Worm (Caenorhabditis elegans): ENCODE results near the gene C34F11.8.

Gene C34F11.8

DNA sequence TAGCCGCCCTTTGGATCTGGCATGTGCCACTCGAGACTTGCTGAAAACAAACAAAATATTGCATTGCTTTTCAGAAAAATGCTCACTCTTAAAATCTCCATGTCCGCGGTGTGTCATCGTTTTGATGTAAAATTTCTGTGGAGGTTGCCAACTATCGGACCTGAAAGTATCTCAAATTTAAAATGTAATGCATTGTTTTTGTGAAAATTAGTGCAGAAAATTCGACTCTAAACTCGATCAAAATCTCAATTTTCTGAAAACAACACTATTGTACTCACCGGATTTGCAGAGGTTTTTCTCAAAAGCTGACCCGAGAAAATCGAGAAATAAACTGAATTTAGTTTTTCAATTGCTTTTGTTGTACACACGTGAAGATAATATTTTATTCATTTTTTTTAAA lies 30.8 kb upstream of the C34F11.8 start, which contains the start of gene T16D1.1:
TSS of gene T16D1.1 (minus strand) at position 101 of the 400 bp plus-strand sequence.
- TF ChIP-seq pros-1 (tag; optimal IDR thresholded peaks at IDR 0.05): no peak
- TF ChIP-seq hlh-13 (GFP tag; optimal IDR thresholded peaks at IDR 0.05): no peak
- no peak for TF ChIP-seq ceh-48 (tag; optimal IDR thresholded peaks at IDR 0.05)
- no peak for TF ChIP-seq K09A11.1 (tag; optimal IDR thresholded peaks at IDR 0.05; ENCODE audit: insufficient read depth)
- TF ChIP-seq sox-2 (GFP tag; IDR thresholded peaks at IDR 0.05): no peak
- TF ChIP-seq dmd-4 (tag; optimal IDR thresholded peaks at IDR 0.05; ENCODE audit: borderline replicate concordance): no peak
- no peak for TF ChIP-seq ceh-19 (GFP tag; optimal IDR thresholded peaks at IDR 0.05)
- no peak for TF ChIP-seq tbx-2 (tag; optimal IDR thresholded peaks at IDR 0.05)
- no peak for TF ChIP-seq nhr-232 (tag; optimal IDR thresholded peaks at IDR 0.05)
- no peak for TF ChIP-seq eyg-1 (tag; optimal IDR thresholded peaks at IDR 0.05)
- no peak for TF ChIP-seq fkh-10 (GFP tag; optimal IDR thresholded peaks at IDR 0.05)
- no peak for TF ChIP-seq elt-2 (tag; optimal IDR thresholded peaks at IDR 0.05)
- TF ChIP-seq rnt-1 (tag; optimal IDR thresholded peaks at IDR 0.05): no peak
- no peak for TF ChIP-seq Y22D7AL.16 (tag; optimal IDR thresholded peaks at IDR 0.05)
- TF ChIP-seq syd-9 (tag; optimal IDR thresholded peaks at IDR 0.05): no peak
- TF ChIP-seq pha-2 (tag; optimal IDR thresholded peaks at IDR 0.05): no peak
- TF ChIP-seq lim-6 (tag; optimal IDR thresholded peaks at IDR 0.05): no peak
- no peak for TF ChIP-seq nfya-1 (tag; optimal IDR thresholded peaks at IDR 0.05)
- no peak for TF ChIP-seq elt-4 (tag; optimal IDR thresholded peaks at IDR 0.05)
- no peak for TF ChIP-seq zip-5 (tag; optimal IDR thresholded peaks at IDR 0.05)

DNA sequence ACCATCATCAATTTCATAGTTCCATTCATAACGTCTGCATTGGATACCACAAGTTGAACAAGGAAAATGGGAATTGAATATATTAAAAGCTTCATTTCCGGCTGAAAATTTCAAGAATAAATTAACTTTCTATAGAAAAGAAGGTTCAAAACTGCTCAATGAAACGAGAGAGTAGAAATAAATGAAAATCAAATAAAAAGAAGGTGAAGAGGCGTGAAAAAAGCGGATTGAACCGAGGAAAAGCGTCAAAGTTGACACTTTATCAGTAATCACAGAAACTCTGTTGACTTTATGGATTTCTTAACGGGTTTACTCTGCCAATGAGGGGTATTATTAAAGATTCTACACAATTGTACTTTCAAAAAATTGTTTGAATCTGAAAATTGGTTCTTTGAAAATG lies 27.6 kb upstream of the C34F11.8 start, which contains the start of gene pho-4:
TSS of gene pho-4 (minus strand) at position 101 of the 400 bp plus-strand sequence.
- TF ChIP-seq unc-86 (tag; optimal IDR thresholded peaks at IDR 0.05): no peak
- TF ChIP-seq hlh-13 (GFP tag; optimal IDR thresholded peaks at IDR 0.05): no peak
- no peak for TF ChIP-seq ztf-16 (tag; optimal IDR thresholded peaks at IDR 0.05)

DNA sequence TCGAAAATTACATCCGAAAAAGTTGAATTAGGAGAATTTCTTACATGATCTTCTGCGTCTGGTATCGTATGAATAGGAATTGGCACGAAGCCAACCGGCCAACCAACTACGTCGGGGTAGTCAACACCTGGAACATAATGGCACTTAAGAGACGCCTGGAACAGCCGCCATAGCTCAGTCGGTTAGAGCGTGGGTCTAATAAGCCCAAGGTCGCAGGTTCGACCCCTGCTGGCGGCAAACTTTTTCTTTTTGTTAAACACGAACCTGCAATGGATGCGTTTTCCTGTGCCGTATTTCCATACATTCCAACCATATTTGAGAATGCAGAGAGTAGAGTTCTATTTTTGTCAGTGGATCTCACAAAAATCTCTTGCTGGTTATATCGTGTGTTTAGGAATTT lies 26.9 kb upstream of the C34F11.8 start:
- TF ChIP-seq madf-2 (tag; optimal IDR thresholded peaks at IDR 0.05) (no peak), ceh-34 (tag; optimal IDR thresholded peaks at IDR 0.05) (no peak), Y22D7AL.16 (tag; optimal IDR thresholded peaks at IDR 0.05) (no peak), unc-55 (GFP tag; optimal IDR thresholded peaks at IDR 0.05) (no peak), syd-9 (tag; optimal IDR thresholded peaks at IDR 0.05) (no peak), pqm-1 (tag; optimal IDR thresholded peaks at IDR 0.05) (no peak), sox-2 (GFP tag; IDR thresholded peaks at IDR 0.05) (no peak), ttx-3 (tag; optimal IDR thresholded peaks at IDR 0.05) (no peak), ama-1 (optimal IDR thresholded peaks at IDR 0.05) (no peak), pax-1 (tag; optimal IDR thresholded peaks at IDR 0.05) (no peak)

DNA sequence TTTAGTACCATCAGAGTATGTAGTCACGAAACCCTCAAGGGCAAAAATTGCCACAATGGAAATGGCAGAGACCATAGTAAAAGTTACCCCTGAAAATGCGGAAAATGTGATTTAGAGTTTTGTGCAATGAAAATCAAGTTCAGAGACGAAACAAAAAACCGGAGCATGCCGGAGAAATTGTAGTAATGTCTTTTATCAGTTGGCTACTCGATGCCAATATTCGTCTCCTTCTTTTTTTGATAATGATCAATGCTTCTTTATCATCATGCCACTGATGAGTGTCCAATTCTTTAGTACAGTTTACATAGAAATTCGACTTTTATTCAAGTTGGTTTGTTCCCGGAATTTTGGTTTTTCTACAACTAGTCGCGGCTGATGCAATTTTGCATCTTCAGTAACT lies 25.0 kb upstream of the C34F11.8 start, which contains the start of gene pho-1:
TSS of gene pho-1 (minus strand) at position 89 of the 400 bp plus-strand sequence.
- no peak for TF ChIP-seq eyg-1 (tag; optimal IDR thresholded peaks at IDR 0.05)
- no peak for TF ChIP-seq T23F11.4 (GFP tag; optimal IDR thresholded peaks at IDR 0.05)
- no peak for TF ChIP-seq pros-1 (tag; optimal IDR thresholded peaks at IDR 0.05)
- no peak for TF ChIP-seq ceh-24 (tag; optimal IDR thresholded peaks at IDR 0.05)

DNA sequence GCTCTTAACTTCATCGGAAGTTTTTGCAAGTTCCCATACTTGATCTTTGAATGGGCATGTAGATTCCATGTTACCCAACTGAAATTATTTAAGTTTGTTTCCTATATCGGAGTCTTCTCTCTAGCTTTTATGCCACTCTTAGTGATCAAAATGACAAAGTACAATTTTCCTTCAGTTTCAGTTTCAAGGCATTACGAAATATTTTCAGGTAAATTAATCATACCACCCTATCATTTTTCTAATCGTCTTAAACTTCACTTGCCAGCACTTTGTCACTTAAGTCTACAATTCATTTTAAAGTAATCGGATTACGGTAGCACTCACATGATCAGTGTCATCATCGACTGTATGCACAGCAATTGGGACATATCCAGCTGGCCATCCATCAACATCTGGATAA lies 24.0 kb upstream of the C34F11.8 start:
- TF ChIP-seq nhr-11 (tag; optimal IDR thresholded peaks at IDR 0.05) (no peak), che-1 (tag; optimal IDR thresholded peaks at IDR 0.05) (no peak), ceh-9 (tag; optimal IDR thresholded peaks at IDR 0.05) (no peak), K02D7.2 (tag; optimal IDR thresholded peaks at IDR 0.05) (no peak), pha-4 (tag; optimal IDR thresholded peaks at IDR 0.05) (no peak), C38D4.7 (GFP tag; optimal IDR thresholded peaks at IDR 0.05) (no peak)

Data from whole organism, late embryonic.